Worm (Caenorhabditis elegans) whole organism, late embryonic: ENCODE data around the gene lev-9.

Experiments used
- ets-4 ChIP-seq: sonication (generic microtip); optimal IDR thresholded peaks from 2 replicates; lab custom pipeline; 2016; ENCODE audit warnings: missing genetic modification characterization, missing compliant biosample characterization
- fax-1 ChIP-seq: sonication (generic microtip); optimal IDR thresholded peaks from 2 replicates; lab custom pipeline; 2016; ENCODE audit warnings: missing genotype, missing genetic modification characterization, missing compliant biosample characterization
- fkh-10 ChIP-seq: fragments of 150-350 bp; optimal IDR thresholded peaks from 2 replicates; lab custom pipeline; 2014; ENCODE audit warnings: missing biosample characterization, missing genetic modification reagents, missing genetic modification characterization
- gmeb-2 ChIP-seq: sonication (generic microtip); optimal IDR thresholded peaks from 2 replicates; lab custom pipeline; 2016; ENCODE audit warnings: missing genetic modification characterization, inconsistent platforms, missing compliant biosample characterization
- hlh-15 ChIP-seq: sonication (generic microtip); optimal IDR thresholded peaks from 2 replicates; lab custom pipeline; 2016; ENCODE audit warnings: missing genetic modification characterization, missing compliant biosample characterization
- hlh-30 ChIP-seq: sonication (generic microtip); optimal IDR thresholded peaks from 2 replicates; lab custom pipeline; 2017; ENCODE audit warnings: antibody characterized with exemption, missing genetic modification characterization, missing compliant biosample characterization; ENCODE audit not compliant: insufficient read depth
- nhr-11 ChIP-seq: fragments of 150-350 bp; optimal IDR thresholded peaks from 2 replicates; lab custom pipeline; 2014; ENCODE audit warnings: missing biosample characterization, missing genetic modification characterization
- nhr-232 ChIP-seq: sonication (generic microtip); optimal IDR thresholded peaks from 2 replicates; lab custom pipeline; 2016; ENCODE audit warnings: missing genetic modification characterization, missing compliant biosample characterization
- pha-4 ChIP-seq: fragments of 150-350 bp; optimal IDR thresholded peaks from 2 replicates; lab custom pipeline; 2018; ENCODE audit warnings: missing biosample characterization, missing genetic modification reagents, missing genetic modification characterization
- unc-42 ChIP-seq: sonication (generic microtip); optimal IDR thresholded peaks from 2 replicates; lab custom pipeline; 2016; ENCODE audit warnings: missing genotype, missing genetic modification characterization, missing compliant biosample characterization
- zip-5 ChIP-seq: sonication (generic microtip); optimal IDR thresholded peaks from 2 replicates; lab custom pipeline; 2016; ENCODE audit warnings: missing genetic modification characterization, missing compliant biosample characterization

- no peak for TF ChIP-seq ets-4 (tag; lab: Kevin White, UChicago)
- no peak for TF ChIP-seq nhr-11 (tag; lab: Kevin White, UChicago)
- no peak for TF ChIP-seq fax-1 (tag; lab: Kevin White, UChicago)
- TF ChIP-seq unc-42: no peak
- TF ChIP-seq pha-4 (tag; lab: Kevin White, UChicago): no peak
- TF ChIP-seq fkh-10: no peak
- no peak for TF ChIP-seq zip-5
- no peak for TF ChIP-seq hlh-30 (tag; lab: Kevin White, UChicago)
- no peak for TF ChIP-seq hlh-15 (tag; lab: Kevin White, UChicago)
- TF ChIP-seq gmeb-2 (tag; lab: Kevin White, UChicago): no peak
- TF ChIP-seq nhr-232 (tag; lab: Kevin White, UChicago): no peak
Measured at ce11 chrX:6323129-6323528, 31.6 kb upstream of the lev-9 start, which contains the start of gene col-167.
